Fruit fly (Drosophila melanogaster): ENCODE results near the gene CG13041.

- TF ChIP-seq h (optimal IDR thresholded peaks at IDR 0.05) (no peak), Sin3A (optimal IDR thresholded peaks at IDR 0.05) (no peak), insv (optimal IDR thresholded peaks at IDR 0.05) (no peak), psq (optimal IDR thresholded peaks at IDR 0.05) (no peak), Myc (optimal IDR thresholded peaks at IDR 0.05) (no peak)
Observed at dm6 chr3L:16313985-16314384, 5.3 kb downstream of the CG13041 start, which contains the start of gene CG13062.

All from Kc167 (cell line).